Fruit fly (Drosophila melanogaster) whole organism, pupa: Measurements from ENCODE around the gene pasi2.

Source experiments
- CG10348 ChIP-seq: fragments of 200-800 bp; sonication (Bioruptor generic); IDR thresholded peaks from 2 replicates; pipeline ENCODE4 v1.3.6; 2022; ENCODE audit warnings: missing biosample characterization, missing genetic modification characterization
- CG12605 ChIP-seq: fragments of 200-800 bp; sonication (Bioruptor generic); IDR thresholded peaks from 2 replicates; pipeline ENCODE4 v1.3.6; 2022; ENCODE audit warnings: missing biosample characterization, missing genetic modification characterization
- CG13204 ChIP-seq: fragments of 200-800 bp; sonication (Bioruptor generic); optimal IDR thresholded peaks from 2 replicates; lab custom pipeline; 2018; ENCODE audit warnings: missing biosample characterization, mild to moderate bottlenecking, missing genetic modification characterization, moderate library complexity
- CG14655 ChIP-seq: fragments of 200-800 bp; sonication (Bioruptor generic); optimal IDR thresholded peaks from 3 replicates; lab custom pipeline; 2017; ENCODE audit warnings: mild to moderate bottlenecking, missing biosample characterization, missing genetic modification reagents, missing genetic modification characterization
- CG32121 ChIP-seq: fragments of 200-800 bp; sonication (Bioruptor generic); IDR thresholded peaks from 2 replicates; pipeline ENCODE4 v1.3.6; 2022; ENCODE audit warnings: missing biosample characterization, missing genetic modification characterization
- CG34367 ChIP-seq: fragments of 200-800 bp; sonication (Bioruptor generic); optimal IDR thresholded peaks from 2 replicates; lab custom pipeline; 2018; ENCODE audit warnings: missing biosample characterization, mild to moderate bottlenecking, missing genetic modification characterization
- CG8301 ChIP-seq: fragments of 200-800 bp; sonication (Bioruptor generic); optimal IDR thresholded peaks from 2 replicates; lab custom pipeline; 2018; ENCODE audit warnings: missing biosample characterization, mild to moderate bottlenecking, missing genetic modification characterization
- CG9948 ChIP-seq: fragments of 200-800 bp; sonication (Bioruptor generic); optimal IDR thresholded peaks from 2 replicates; lab custom pipeline; 2018; ENCODE audit warnings: missing biosample characterization, mild to moderate bottlenecking, missing genetic modification characterization, moderate library complexity
- D1 ChIP-seq: fragments of 200-800 bp; sonication (Bioruptor generic); optimal IDR thresholded peaks from 2 replicates; lab custom pipeline; 2018; ENCODE audit warnings: missing biosample characterization, mild to moderate bottlenecking, missing genetic modification characterization, moderate library complexity
- EcR ChIP-seq: fragments of 200-800 bp; sonication (Bioruptor generic); optimal IDR thresholded peaks from 3 replicates; lab custom pipeline; 2019; ENCODE audit warnings: missing biosample characterization, missing genetic modification characterization, mild to moderate bottlenecking, moderate library complexity, missing genetic modification reagents
- Pif1A ChIP-seq: fragments of 200-800 bp; sonication (Bioruptor generic); optimal IDR thresholded peaks from 3 replicates; lab custom pipeline; 2016; ENCODE audit warnings: missing biosample characterization, missing genetic modification characterization
- Snoo ChIP-seq: fragments of 200-800 bp; sonication (Bioruptor generic); optimal IDR thresholded peaks from 3 replicates; lab custom pipeline; 2017; ENCODE audit warnings: missing biosample characterization, mild to moderate bottlenecking, missing genetic modification characterization, inconsistent platforms
- fd96Ca ChIP-seq: fragments of 200-800 bp; sonication (Bioruptor generic); IDR thresholded peaks from 3 replicates; pipeline ENCODE4 v1.3.6; 2022; ENCODE audit warnings: missing biosample characterization, missing genetic modification characterization
- rn ChIP-seq: fragments of 200-800 bp; sonication (Bioruptor generic); IDR thresholded peaks from 2 replicates; pipeline ENCODE4 v1.3.6; 2022; ENCODE audit warnings: missing biosample characterization, missing genetic modification characterization

- TF ChIP-seq D1 (no peak), CG32121 (GFP tag; lab: Robert Waterston, UW) (no peak), EcR (no peak), CG10348 (GFP tag; lab: Robert Waterston, UW) (no peak), CG12605 (GFP tag; lab: Robert Waterston, UW) (no peak), rn (GFP tag; lab: Robert Waterston, UW) (no peak), CG34367 (tag; lab: Kevin White, UChicago) (no peak), CG13204 (GFP tag; lab: Kevin White, UChicago) (no peak), fd96Ca (GFP tag; lab: Robert Waterston, UW) (no peak), Snoo (tag; lab: Kevin White, UChicago) (no peak), CG8301 (tag; lab: Kevin White, UChicago) (no peak), CG9948 (tag; lab: Kevin White, UChicago) (no peak), Pif1A (no peak), CG14655 (GFP tag; lab: Kevin White, UChicago) (no peak)
Observed at dm6 chr3R:9287710-9288109, 47.3 kb upstream of the pasi2 start.
